Fruit fly (Drosophila melanogaster) whole organism, embryonic: ENCODE results near the gene MBD-R2.

Experiments used
- CG17802 ChIP-seq: fragments of 200-800 bp; sonication (Bioruptor generic); optimal IDR thresholded peaks from 2 replicates; lab custom pipeline; 2018; ENCODE audit warnings: missing biosample characterization, mild to moderate bottlenecking, missing genetic modification characterization, moderate library complexity
- GATAe ChIP-seq: fragments of 200-800 bp; sonication (Bioruptor generic); conservative IDR thresholded peaks from 2 replicates; pipeline ENCODE4 v1.3.6; 2022; ENCODE audit warnings: missing biosample characterization, missing genetic modification characterization
- Hr51 ChIP-seq, 2 experiments: fragments of 200-800 bp; sonication (Bioruptor generic); optimal IDR thresholded peaks; 2 replicates in 1 of 2; 3 replicates in 1 of 2; lab custom pipeline; 2016 to 2018; ENCODE audit warnings: missing biosample characterization in 2 of 2, missing genetic modification characterization in 2 of 2, mild to moderate bottlenecking in 1 of 2, moderate library complexity in 1 of 2
- Lpt ChIP-seq: fragments of >200 bp; optimal IDR thresholded peaks from 2 replicates; lab custom pipeline; 2018; ENCODE audit warnings: missing biosample characterization, missing genetic modification characterization
- Pdp1 ChIP-seq, 2 experiments: fragments of 200-800 bp; sonication (Bioruptor generic); optimal IDR thresholded peaks; 3 replicates each; lab custom pipeline; 2016; ENCODE audit warnings: missing biosample characterization in 2 of 2, missing genetic modification characterization in 2 of 2, mild to moderate bottlenecking in 1 of 2, moderate library complexity in 1 of 2
- cad ChIP-seq: fragments of >200 bp; optimal IDR thresholded peaks from 2 replicates; lab custom pipeline; 2017; ENCODE audit warnings: missing biosample characterization, missing genetic modification characterization
- danr ChIP-seq: fragments of 200-800 bp; sonication (Bioruptor generic); IDR thresholded peaks from 2 replicates; pipeline ENCODE4 v1.3.6; 2022; ENCODE audit warnings: missing biosample characterization, missing genetic modification characterization
- sd ChIP-seq: fragments of 200-800 bp; sonication (Bioruptor generic); optimal IDR thresholded peaks from 3 replicates; lab custom pipeline; 2018; ENCODE audit warnings: missing biosample characterization, mild to moderate bottlenecking, missing genetic modification characterization, moderate library complexity

DNA sequence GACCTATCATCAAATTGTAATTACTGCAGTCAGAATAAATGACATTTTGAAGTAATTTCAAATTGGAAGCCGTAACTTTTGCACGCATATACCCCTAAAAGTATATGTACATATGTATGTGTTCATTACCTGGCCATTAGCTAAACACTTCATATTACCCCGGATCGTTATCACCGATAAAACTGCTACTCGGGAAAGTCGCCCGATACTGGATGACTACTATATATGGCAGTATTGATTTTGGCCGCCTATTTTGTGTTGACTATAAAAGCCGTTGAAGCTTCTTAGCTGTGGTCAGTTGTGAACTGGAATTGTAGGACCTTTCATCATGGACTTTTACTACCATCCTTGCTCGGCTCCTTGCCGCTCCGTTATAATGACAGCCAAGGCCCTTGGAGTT is 23.6 kb upstream of the MBD-R2 start, which contains the start of gene GstD8:
- TF ChIP-seq danr (GFP tag; lab: Robert Waterston, UW), result no peak
- no peak for TF ChIP-seq Lpt
- TF ChIP-seq Hr51 (GFP tag; optimal IDR thresholded peaks at IDR 0.05; lab: Kevin White, UChicago), result no peak
- TF ChIP-seq CG17802 (tag; lab: Kevin White, UChicago), result no peak
- TF ChIP-seq Pdp1 (GFP tag; optimal IDR thresholded peaks at IDR 0.05; lab: Kevin White, UChicago), result no peak
- no peak for TF ChIP-seq GATAe (GFP tag; lab: Robert Waterston, UW)
- no peak for TF ChIP-seq cad (GFP tag; lab: Kevin White, UChicago)
- no peak for TF ChIP-seq sd (tag; lab: Kevin White, UChicago)
